Fruit fly (Drosophila melanogaster) whole organism, embryonic: Measurements from ENCODE around the gene CG34347.

Experiments used
- CG10147 ChIP-seq: fragments of 200-800 bp; sonication (Bioruptor generic); optimal IDR thresholded peaks from 2 replicates; lab custom pipeline; 2019; ENCODE audit warnings: missing biosample characterization, mild to moderate bottlenecking, missing genetic modification characterization, moderate library complexity
- CG10654 ChIP-seq: fragments of 200-800 bp; sonication (Bioruptor generic); optimal IDR thresholded peaks from 2 replicates; lab custom pipeline; 2016; ENCODE audit warnings: missing biosample characterization, missing genetic modification characterization
- CG12071 ChIP-seq: fragments of 200-800 bp; sonication (Bioruptor generic); optimal IDR thresholded peaks from 3 replicates; lab custom pipeline; 2018; ENCODE audit warnings: missing biosample characterization, mild to moderate bottlenecking, missing genetic modification characterization
- CG12942 ChIP-seq: fragments of 200-800 bp; sonication (Bioruptor generic); optimal IDR thresholded peaks from 3 replicates; lab custom pipeline; 2016; ENCODE audit warnings: missing biosample characterization, missing genetic modification characterization
- CG13296 ChIP-seq: fragments of 200-800 bp; sonication (Bioruptor generic); optimal IDR thresholded peaks from 3 replicates; lab custom pipeline; 2018; ENCODE audit warnings: missing biosample characterization, mild to moderate bottlenecking, missing genetic modification characterization
- CG13775 ChIP-seq: fragments of 200-800 bp; sonication (Bioruptor generic); optimal IDR thresholded peaks from 3 replicates; lab custom pipeline; 2017; ENCODE audit warnings: missing biosample characterization, mild to moderate bottlenecking, missing genetic modification characterization
- CG15073 ChIP-seq: fragments of 200-800 bp; sonication (Bioruptor generic); optimal IDR thresholded peaks from 2 replicates; lab custom pipeline; 2016; ENCODE audit warnings: missing biosample characterization, missing genetic modification characterization
- CG1602 ChIP-seq: fragments of 200-800 bp; sonication (Bioruptor generic); optimal IDR thresholded peaks from 3 replicates; lab custom pipeline; 2016; ENCODE audit warnings: missing biosample characterization, missing genetic modification characterization
- CG1832 ChIP-seq: fragments of 200-800 bp; sonication (Bioruptor generic); optimal IDR thresholded peaks from 2 replicates; lab custom pipeline; 2017; ENCODE audit warnings: missing biosample characterization, mild to moderate bottlenecking, missing genetic modification characterization, inconsistent platforms
- CG2116 ChIP-seq: fragments of 200-800 bp; sonication (Bioruptor generic); optimal IDR thresholded peaks from 3 replicates; lab custom pipeline; 2018; ENCODE audit warnings: missing biosample characterization, mild to moderate bottlenecking, missing genetic modification characterization
- CG30020 ChIP-seq: fragments of 200-800 bp; optimal IDR thresholded peaks from 2 replicates; lab custom pipeline; 2019; ENCODE audit warnings: missing biosample characterization, mild to moderate bottlenecking, missing genetic modification characterization, moderate library complexity
- CG30431 ChIP-seq: fragments of 200-800 bp; sonication (Bioruptor generic); optimal IDR thresholded peaks from 2 replicates; lab custom pipeline; 2017; ENCODE audit warnings: missing biosample characterization, missing genetic modification characterization
- CG32772 ChIP-seq: fragments of 200-800 bp; sonication (Bioruptor generic); IDR thresholded peaks from 2 replicates; pipeline ENCODE4 v1.3.6; 2022; ENCODE audit warnings: missing biosample characterization, missing genetic modification characterization
- CG4360 ChIP-seq: fragments of 200-800 bp; sonication (Bioruptor generic); IDR thresholded peaks from 2 replicates; pipeline ENCODE4 v1.3.6; 2022; ENCODE audit warnings: missing biosample characterization, missing genetic modification characterization
- CG6683 ChIP-seq: fragments of 200-800 bp; sonication (Bioruptor generic); optimal IDR thresholded peaks from 2 replicates; lab custom pipeline; 2017; ENCODE audit warnings: missing biosample characterization, mild to moderate bottlenecking, missing genetic modification characterization, missing genetic modification reagents
- CG8290 ChIP-seq, 3 experiments: fragments of 200-800 bp; sonication (Bioruptor generic); optimal IDR thresholded peaks; 2 replicates each; lab custom pipeline; 2016 to 2019; ENCODE audit warnings: missing biosample characterization in 3 of 3, missing genetic modification characterization in 3 of 3, mild to moderate bottlenecking in 2 of 3, moderate library complexity in 1 of 3
- Doc2 ChIP-seq: fragments of 200-800 bp; sonication (Bioruptor generic); IDR thresholded peaks from 2 replicates; pipeline ENCODE4 v1.3.6; 2022; ENCODE audit warnings: missing biosample characterization, missing genetic modification characterization
- HmgZ ChIP-seq: fragments of 200-800 bp; sonication (Bioruptor generic); optimal IDR thresholded peaks from 2 replicates; lab custom pipeline; 2018; ENCODE audit warnings: missing biosample characterization, mild to moderate bottlenecking, missing genetic modification characterization
- Oli ChIP-seq: fragments of 200-800 bp; sonication (Bioruptor generic); optimal IDR thresholded peaks from 2 replicates; lab custom pipeline; 2018; ENCODE audit warnings: missing biosample characterization, mild to moderate bottlenecking, missing genetic modification characterization, moderate library complexity
- abd-A ChIP-seq: fragments of 200-800 bp; sonication (Bioruptor generic); optimal IDR thresholded peaks from 3 replicates; lab custom pipeline; 2019; ENCODE audit warnings: missing biosample characterization, mild to moderate bottlenecking, missing genetic modification characterization, moderate library complexity
- aop ChIP-seq: fragments of 200-800 bp; sonication (Bioruptor generic); IDR thresholded peaks from 2 replicates; pipeline ENCODE4 v1.3.6; 2022; ENCODE audit warnings: missing biosample characterization, missing genetic modification characterization
- bbx ChIP-seq: fragments of 200-800 bp; sonication (Bioruptor generic); IDR thresholded peaks from 2 replicates; pipeline ENCODE4 v1.3.6; 2022; ENCODE audit warnings: missing biosample characterization, missing genetic modification characterization; ENCODE audit not compliant: partially characterized antibody
- bowl ChIP-seq: fragments of 200-800 bp; sonication (Bioruptor generic); IDR thresholded peaks from 2 replicates; pipeline ENCODE4 v1.3.6; 2022; ENCODE audit warnings: missing biosample characterization, missing genetic modification characterization
- caup ChIP-seq: fragments of 200-800 bp; sonication (Bioruptor generic); optimal IDR thresholded peaks from 3 replicates; lab custom pipeline; 2017; ENCODE audit warnings: missing biosample characterization, mild to moderate bottlenecking, missing genetic modification characterization, moderate library complexity; ENCODE audit not compliant: severe bottlenecking
- ci ChIP-seq: fragments of 200-800 bp; sonication (Bioruptor generic); IDR thresholded peaks from 3 replicates; pipeline ENCODE4 v1.3.6; 2022; ENCODE audit warnings: missing biosample characterization, missing genetic modification characterization
- corto ChIP-seq: fragments of 200-800 bp; sonication (Bioruptor generic); optimal IDR thresholded peaks from 2 replicates; lab custom pipeline; 2016; ENCODE audit warnings: missing biosample characterization, mild to moderate bottlenecking, missing genetic modification characterization, moderate library complexity
- crol ChIP-seq: fragments of 200-800 bp; sonication (Bioruptor generic); IDR thresholded peaks from 2 replicates; pipeline ENCODE4 v1.3.6; 2022; ENCODE audit warnings: missing biosample characterization, missing genetic modification characterization
- da ChIP-seq: fragments of 200-800 bp; sonication (Bioruptor generic); optimal IDR thresholded peaks from 2 replicates; lab custom pipeline; 2016; ENCODE audit warnings: missing biosample characterization, missing genetic modification characterization
- fd64A ChIP-seq: fragments of 200-800 bp; sonication (Bioruptor generic); optimal IDR thresholded peaks from 3 replicates; lab custom pipeline; 2018; ENCODE audit warnings: missing biosample characterization, mild to moderate bottlenecking, missing genetic modification characterization
- fd96Cb ChIP-seq: fragments of 200-800 bp; sonication (Bioruptor generic); optimal IDR thresholded peaks from 2 replicates; lab custom pipeline; 2018; ENCODE audit warnings: missing biosample characterization, mild to moderate bottlenecking, missing genetic modification characterization, moderate library complexity
- ftz-f1 ChIP-seq: fragments of 200-800 bp; sonication (Bioruptor generic); optimal IDR thresholded peaks from 2 replicates; lab custom pipeline; 2016; ENCODE audit warnings: missing biosample characterization, missing genetic modification characterization
- gcm2 ChIP-seq: fragments of 200-800 bp; sonication (Bioruptor generic); optimal IDR thresholded peaks from 2 replicates; lab custom pipeline; 2016; ENCODE audit warnings: missing biosample characterization, missing genetic modification characterization
- ham ChIP-seq: fragments of 200-800 bp; sonication (Bioruptor generic); IDR thresholded peaks from 2 replicates; pipeline ENCODE4 v1.3.6; 2022; ENCODE audit warnings: missing biosample characterization, missing genetic modification characterization
- kni ChIP-seq: fragments of 200-800 bp; sonication (Bioruptor generic); optimal IDR thresholded peaks from 3 replicates; lab custom pipeline; 2017; ENCODE audit warnings: mild to moderate bottlenecking, missing biosample characterization, missing genetic modification reagents, missing genetic modification characterization
- lab ChIP-seq: fragments of 200-800 bp; sonication (Bioruptor generic); optimal IDR thresholded peaks from 3 replicates; lab custom pipeline; 2017; ENCODE audit warnings: missing biosample characterization, missing genetic modification characterization, mild to moderate bottlenecking, moderate library complexity, missing genetic modification reagents
- mld ChIP-seq: fragments of 200-800 bp; sonication (Bioruptor generic); IDR thresholded peaks from 3 replicates; pipeline ENCODE4 v1.3.6; 2022; ENCODE audit warnings: missing biosample characterization, missing genetic modification characterization; ENCODE audit not compliant: partially characterized antibody
- oc ChIP-seq: fragments of 200-800 bp; sonication (Bioruptor generic); optimal IDR thresholded peaks from 2 replicates; lab custom pipeline; 2018; ENCODE audit warnings: missing biosample characterization, mild to moderate bottlenecking, missing genetic modification characterization, moderate library complexity
- pita ChIP-seq: fragments of 200-800 bp; sonication (Bioruptor generic); optimal IDR thresholded peaks from 2 replicates; lab custom pipeline; 2017; ENCODE audit warnings: missing biosample characterization, mild to moderate bottlenecking, missing genetic modification characterization
- prd ChIP-seq, 3 experiments: fragments of >200 bp in 2 of 3; fragments of 200-800 bp in 1 of 3; sonication (Bioruptor generic) in 1 of 3; optimal IDR thresholded peaks in 2 of 3; IDR thresholded peaks in 1 of 3; 2 replicates in 2 of 3; 3 replicates in 1 of 3; pipeline versions ENCODE4 v1.3.6 to Lab custom; 2017 to 2022; ENCODE audit warnings: missing biosample characterization in 1 of 3, missing genetic modification characterization in 1 of 3
- pros ChIP-seq: fragments of 200-800 bp; sonication (Bioruptor generic); optimal IDR thresholded peaks from 3 replicates; lab custom pipeline; 2019; ENCODE audit warnings: missing biosample characterization, mild to moderate bottlenecking, missing genetic modification characterization, moderate library complexity
- scrt ChIP-seq: fragments of 200-800 bp; sonication (Bioruptor generic); optimal IDR thresholded peaks from 2 replicates; lab custom pipeline; 2018; ENCODE audit warnings: missing biosample characterization, mild to moderate bottlenecking, missing genetic modification characterization, moderate library complexity
- sens ChIP-seq: fragments of 200-800 bp; sonication (Bioruptor generic); peaks from one replicate; lab custom pipeline; 2016; ENCODE audit warnings: missing biosample characterization, missing genetic modification characterization
- shn ChIP-seq: fragments of 200-800 bp; sonication (Bioruptor generic); optimal IDR thresholded peaks from 3 replicates; lab custom pipeline; 2016; ENCODE audit warnings: missing biosample characterization, missing genetic modification characterization
- tio ChIP-seq: fragments of 200-800 bp; sonication (Bioruptor generic); optimal IDR thresholded peaks from 2 replicates; lab custom pipeline; 2017; ENCODE audit warnings: missing biosample characterization, missing genetic modification characterization, inconsistent platforms
- tx ChIP-seq: fragments of 200-800 bp; sonication (Bioruptor generic); optimal IDR thresholded peaks from 2 replicates; lab custom pipeline; 2016; ENCODE audit warnings: missing biosample characterization, missing genetic modification characterization
- vfl ChIP-seq: fragments of 200-800 bp; sonication (Bioruptor generic); optimal IDR thresholded peaks from 2 replicates; lab custom pipeline; 2016; ENCODE audit warnings: missing biosample characterization, missing genetic modification characterization
- zfh1 ChIP-seq: fragments of 200-800 bp; sonication (Bioruptor generic); IDR thresholded peaks from 3 replicates; pipeline ENCODE4 v1.3.6; 2022; ENCODE audit warnings: missing biosample characterization, missing genetic modification characterization
- zfh2 ChIP-seq: fragments of 200-800 bp; sonication (Bioruptor generic); optimal IDR thresholded peaks from 2 replicates; lab custom pipeline; 2016; ENCODE audit warnings: missing biosample characterization, missing genetic modification characterization

Gene CG34347

dm6 chr3R:31308855-31309646 is 1.9 kb upstream of the CG34347 start (continued):
- TF ChIP-seq CG12071 = peak; percentile 54
- TF ChIP-seq caup (GFP tag; lab: Kevin White, UChicago) = no peak
- no peak for TF ChIP-seq tio (GFP tag; lab: Kevin White, UChicago)
- no peak for TF ChIP-seq ftz-f1 (GFP tag; lab: Kevin White, UChicago)
- no peak for TF ChIP-seq CG10654
- TF ChIP-seq CG2116 (GFP tag; lab: Kevin White, UChicago) = peak; percentile 10
- peak; percentile 32 for TF ChIP-seq da (GFP tag; lab: Kevin White, UChicago)
- TF ChIP-seq bbx = no peak
- TF ChIP-seq fd96Cb (tag; lab: Kevin White, UChicago) = no peak
- TF ChIP-seq CG13775 (GFP tag; lab: Kevin White, UChicago) = no peak
- TF ChIP-seq vfl (GFP tag; lab: Kevin White, UChicago) = no peak
- TF ChIP-seq lab (GFP tag; lab: Kevin White, UChicago) = peak; percentile 41
- TF ChIP-seq sens = peak; percentile 27
- TF ChIP-seq zfh1 = peak; percentile 57; the same call in 2 of the 3 replicates
- TF ChIP-seq CG13296 (GFP tag; lab: Kevin White, UChicago) = no peak
- peak; percentile 1 for TF ChIP-seq CG30431
- no peak for TF ChIP-seq Oli
- peak; percentile 86 for TF ChIP-seq fd64A
- no peak for TF ChIP-seq gcm2
- TF ChIP-seq CG8290 (GFP tag; optimal IDR thresholded peaks at IDR 0.05; lab: Kevin White, UChicago) = no peak
- TF ChIP-seq CG8290 (tag; optimal IDR thresholded peaks at IDR 0.05; lab: Kevin White, UChicago) = peak in 1 of 2 experiments; percentile 48
- TF ChIP-seq CG12942 (GFP tag; lab: Kevin White, UChicago) = no peak
- TF ChIP-seq oc (tag; lab: Kevin White, UChicago) = peak; percentile 89
- peak; percentile 50 for TF ChIP-seq corto (GFP tag; lab: Kevin White, UChicago)
- no peak for TF ChIP-seq pros (GFP tag; lab: Kevin White, UChicago)
- TF ChIP-seq CG1602 = no peak
- TF ChIP-seq ham = no peak
- no peak for TF ChIP-seq bowl (GFP tag; lab: Robert Waterston, UW)
- TF ChIP-seq scrt = no peak
- no peak for TF ChIP-seq CG30020
- TF ChIP-seq prd (optimal IDR thresholded peaks at IDR 0.05; lab: Kevin White, UChicago) = no peak
- TF ChIP-seq prd (GFP tag; IDR thresholded peaks at IDR 0.05; lab: Robert Waterston, UW) = no peak
- TF ChIP-seq tx (GFP tag; lab: Kevin White, UChicago) = no peak
- no peak for TF ChIP-seq CG15073 (GFP tag; lab: Kevin White, UChicago)
- no peak for TF ChIP-seq crol (GFP tag; lab: Robert Waterston, UW)
- peak; percentile 79 for TF ChIP-seq ci (GFP tag; lab: Robert Waterston, UW)
- TF ChIP-seq Doc2 (GFP tag; lab: Robert Waterston, UW) = no peak
- no peak for TF ChIP-seq CG6683 (GFP tag; lab: Kevin White, UChicago)
- no peak for TF ChIP-seq shn (GFP tag; lab: Kevin White, UChicago)
- TF ChIP-seq CG1832 (GFP tag; lab: Kevin White, UChicago) = no peak
- TF ChIP-seq HmgZ (tag; lab: Kevin White, UChicago) = no peak
- TF ChIP-seq CG10147 (GFP tag; lab: Kevin White, UChicago) = no peak
- TF ChIP-seq abd-A (tag; lab: Kevin White, UChicago) = no peak
- no peak for TF ChIP-seq mld
- TF ChIP-seq aop (GFP tag; lab: Robert Waterston, UW) = no peak
- no peak for TF ChIP-seq CG32772 (GFP tag; lab: Robert Waterston, UW)
- TF ChIP-seq kni (GFP tag; lab: Kevin White, UChicago) = peak; percentile 85
- TF ChIP-seq pita (GFP tag; lab: Kevin White, UChicago) = no peak
- TF ChIP-seq zfh2 (GFP tag; lab: Kevin White, UChicago) = no peak
- peak; percentile 45; the same call in 1 of the 2 replicates for TF ChIP-seq CG4360 (GFP tag; lab: Robert Waterston, UW)
